Fruit fly (Drosophila melanogaster) whole organism, embryonic: ENCODE data around the gene CG31551.

Experiments used
- ATbp ChIP-seq: fragments of 200-800 bp; sonication (Bioruptor generic); optimal IDR thresholded peaks from 2 replicates; lab custom pipeline; 2017; ENCODE audit warnings: missing biosample characterization, mild to moderate bottlenecking, missing genetic modification characterization, missing genetic modification reagents
- Asciz ChIP-seq: fragments of 200-800 bp; sonication (Bioruptor generic); optimal IDR thresholded peaks from 2 replicates; lab custom pipeline; 2017; ENCODE audit warnings: missing biosample characterization, mild to moderate bottlenecking, missing genetic modification characterization, missing genetic modification reagents
- Bteb2 ChIP-seq: fragments of 200-800 bp; sonication (Bioruptor generic); optimal IDR thresholded peaks from 2 replicates; lab custom pipeline; 2016; ENCODE audit warnings: missing biosample characterization, missing genetic modification characterization
- CG11696 ChIP-seq: fragments of 200-800 bp; sonication (Bioruptor generic); IDR thresholded peaks from 2 replicates; pipeline ENCODE4 v1.3.6; 2022; ENCODE audit warnings: missing biosample characterization, missing genetic modification characterization
- CG12104 ChIP-seq: fragments of 200-800 bp; sonication (Bioruptor generic); optimal IDR thresholded peaks from 3 replicates; lab custom pipeline; 2016; ENCODE audit warnings: missing biosample characterization, missing genetic modification characterization
- CG1233 ChIP-seq: fragments of 200-800 bp; sonication (Bioruptor generic); optimal IDR thresholded peaks from 4 replicates; lab custom pipeline; 2018; ENCODE audit warnings: missing biosample characterization, mild to moderate bottlenecking, missing genetic modification characterization
- CG12744 ChIP-seq: fragments of 200-800 bp; sonication (Bioruptor generic); optimal IDR thresholded peaks from 2 replicates; lab custom pipeline; 2016; ENCODE audit warnings: missing biosample characterization, missing genetic modification characterization
- CG13123 ChIP-seq: fragments of 200-800 bp; sonication (Bioruptor generic); optimal IDR thresholded peaks from 2 replicates; lab custom pipeline; 2016; ENCODE audit warnings: missing biosample characterization, missing genetic modification characterization
- CG13287 ChIP-seq: fragments of 200-800 bp; sonication (Bioruptor generic); IDR thresholded peaks from 2 replicates; pipeline ENCODE4 v1.3.6; 2022; ENCODE audit warnings: missing biosample characterization, missing genetic modification characterization; ENCODE audit not compliant: partially characterized antibody
- CG13624 ChIP-seq: fragments of 200-800 bp; sonication (Bioruptor generic); optimal IDR thresholded peaks from 2 replicates; lab custom pipeline; 2016; ENCODE audit warnings: missing biosample characterization, missing genetic modification characterization
- CG16815 ChIP-seq: fragments of 200-800 bp; sonication (Bioruptor generic); optimal IDR thresholded peaks from 3 replicates; lab custom pipeline; 2017; ENCODE audit warnings: missing biosample characterization, mild to moderate bottlenecking, missing genetic modification characterization
- CG17385 ChIP-seq: fragments of 200-800 bp; sonication (Bioruptor generic); optimal IDR thresholded peaks from 3 replicates; lab custom pipeline; 2018; ENCODE audit warnings: missing biosample characterization, mild to moderate bottlenecking, missing genetic modification characterization
- CG17829 ChIP-seq: fragments of 200-800 bp; optimal IDR thresholded peaks from 2 replicates; lab custom pipeline; 2019; ENCODE audit warnings: missing biosample characterization, mild to moderate bottlenecking, missing genetic modification characterization, moderate library complexity
- CG18476 ChIP-seq: fragments of 200-800 bp; sonication (Bioruptor generic); optimal IDR thresholded peaks from 2 replicates; lab custom pipeline; 2016; ENCODE audit warnings: missing biosample characterization, mild to moderate bottlenecking, missing genetic modification characterization
- CG3281 ChIP-seq: fragments of 200-800 bp; sonication (Bioruptor generic); optimal IDR thresholded peaks from 3 replicates; lab custom pipeline; 2017; ENCODE audit warnings: missing biosample characterization, mild to moderate bottlenecking, missing genetic modification characterization
- CG4360 ChIP-seq: fragments of 200-800 bp; sonication (Bioruptor generic); IDR thresholded peaks from 2 replicates; pipeline ENCODE4 v1.3.6; 2022; ENCODE audit warnings: missing biosample characterization, missing genetic modification characterization
- CG4730 ChIP-seq: fragments of 200-800 bp; sonication (Bioruptor generic); IDR thresholded peaks from 2 replicates; pipeline ENCODE4 v1.3.6; 2022; ENCODE audit warnings: missing biosample characterization, missing genetic modification characterization
- CG7987 ChIP-seq: fragments of 200-800 bp; sonication (Bioruptor generic); optimal IDR thresholded peaks from 2 replicates; lab custom pipeline; 2018; ENCODE audit warnings: missing biosample characterization, mild to moderate bottlenecking, missing genetic modification characterization, moderate library complexity
- CTCF ChIP-seq: fragments of 200-800 bp; sonication (Bioruptor generic); optimal IDR thresholded peaks from 2 replicates; lab custom pipeline; 2017; ENCODE audit warnings: missing biosample characterization, mild to moderate bottlenecking, missing genetic modification characterization, moderate library complexity
- CrebB ChIP-seq: fragments of 200-800 bp; sonication (Bioruptor generic); optimal IDR thresholded peaks from 3 replicates; lab custom pipeline; 2018; ENCODE audit warnings: missing biosample characterization, mild to moderate bottlenecking, missing genetic modification characterization
- Fer3 ChIP-seq: fragments of 200-800 bp; sonication (Bioruptor generic); optimal IDR thresholded peaks from 2 replicates; lab custom pipeline; 2018; ENCODE audit warnings: missing biosample characterization, mild to moderate bottlenecking, missing genetic modification characterization, moderate library complexity
- Hey ChIP-seq: fragments of 200-800 bp; sonication (Bioruptor generic); optimal IDR thresholded peaks from 3 replicates; lab custom pipeline; 2018; ENCODE audit warnings: missing biosample characterization, mild to moderate bottlenecking, missing genetic modification characterization
- Hr51 ChIP-seq, 2 experiments: fragments of 200-800 bp; sonication (Bioruptor generic); optimal IDR thresholded peaks; 2 replicates in 1 of 2; 3 replicates in 1 of 2; lab custom pipeline; 2016 to 2018; ENCODE audit warnings: missing biosample characterization in 2 of 2, missing genetic modification characterization in 2 of 2, mild to moderate bottlenecking in 1 of 2, moderate library complexity in 1 of 2
- NFAT ChIP-seq: fragments of 200-800 bp; sonication (Bioruptor generic); IDR thresholded peaks from 2 replicates; pipeline ENCODE4 v1.3.6; 2022; ENCODE audit warnings: missing biosample characterization, missing genetic modification characterization
- Neu2 ChIP-seq: fragments of 200-800 bp; sonication (Bioruptor generic); optimal IDR thresholded peaks from 3 replicates; lab custom pipeline; 2016; ENCODE audit warnings: missing biosample characterization, missing genetic modification characterization, borderline replicate concordance
- NfI ChIP-seq: fragments of 200-800 bp; sonication (Bioruptor generic); optimal IDR thresholded peaks from 3 replicates; lab custom pipeline; 2018; ENCODE audit warnings: missing biosample characterization, mild to moderate bottlenecking, missing genetic modification characterization, moderate library complexity
- Ptx1 ChIP-seq: fragments of 200-800 bp; sonication (Bioruptor generic); IDR thresholded peaks from 2 replicates; pipeline ENCODE4 v1.3.6; 2022; ENCODE audit warnings: missing biosample characterization, missing genetic modification characterization
- Spps ChIP-seq: fragments of 200-800 bp; sonication (Bioruptor generic); optimal IDR thresholded peaks from 2 replicates; lab custom pipeline; 2018; ENCODE audit warnings: missing biosample characterization, mild to moderate bottlenecking, missing genetic modification characterization
- TFAM ChIP-seq: fragments of 200-800 bp; sonication (Bioruptor generic); optimal IDR thresholded peaks from 2 replicates; lab custom pipeline; 2017; ENCODE audit warnings: missing biosample characterization, missing genetic modification characterization, inconsistent platforms
- Trl ChIP-seq, 3 experiments: fragments of >200 bp in 2 of 3; fragments of 200-800 bp in 1 of 3; sonication (Bioruptor generic) in 1 of 3; optimal IDR thresholded peaks; 2 replicates in 1 of 3; 3 replicates in 2 of 3; lab custom pipeline; 2016 to 2017; ENCODE audit warnings: missing biosample characterization in 1 of 3, missing genetic modification characterization in 1 of 3
- az2 ChIP-seq: fragments of 200-800 bp; sonication (Bioruptor generic); optimal IDR thresholded peaks from 3 replicates; lab custom pipeline; 2016; ENCODE audit warnings: missing biosample characterization, missing genetic modification characterization
- ci ChIP-seq: fragments of 200-800 bp; sonication (Bioruptor generic); IDR thresholded peaks from 3 replicates; pipeline ENCODE4 v1.3.6; 2022; ENCODE audit warnings: missing biosample characterization, missing genetic modification characterization
- danr ChIP-seq: fragments of 200-800 bp; sonication (Bioruptor generic); IDR thresholded peaks from 2 replicates; pipeline ENCODE4 v1.3.6; 2022; ENCODE audit warnings: missing biosample characterization, missing genetic modification characterization
- eve ChIP-seq, 2 experiments: fragments of >200 bp; optimal IDR thresholded peaks; 2 replicates each; lab custom pipeline; 2017; ENCODE audit warnings: missing biosample characterization in 2 of 2, missing genetic modification characterization in 2 of 2
- fd96Cb ChIP-seq: fragments of 200-800 bp; sonication (Bioruptor generic); optimal IDR thresholded peaks from 2 replicates; lab custom pipeline; 2018; ENCODE audit warnings: missing biosample characterization, mild to moderate bottlenecking, missing genetic modification characterization, moderate library complexity
- gt ChIP-seq: fragments of 200-800 bp; sonication (Bioruptor generic); IDR thresholded peaks from 2 replicates; pipeline ENCODE4 v1.3.6; 2022; ENCODE audit warnings: missing biosample characterization, missing genetic modification characterization
- ind ChIP-seq: fragments of 200-800 bp; sonication (Bioruptor generic); optimal IDR thresholded peaks from 3 replicates; lab custom pipeline; 2016; ENCODE audit warnings: missing biosample characterization, missing genetic modification characterization
- jing ChIP-seq: fragments of 200-800 bp; sonication (Bioruptor generic); optimal IDR thresholded peaks from 2 replicates; lab custom pipeline; 2018; ENCODE audit warnings: missing biosample characterization, mild to moderate bottlenecking, missing genetic modification characterization
- lab ChIP-seq: fragments of 200-800 bp; sonication (Bioruptor generic); optimal IDR thresholded peaks from 3 replicates; lab custom pipeline; 2017; ENCODE audit warnings: missing biosample characterization, missing genetic modification characterization, mild to moderate bottlenecking, moderate library complexity, missing genetic modification reagents
- lmd ChIP-seq: fragments of 200-800 bp; sonication (Bioruptor generic); IDR thresholded peaks from 2 replicates; pipeline ENCODE4 v1.3.6; 2022; ENCODE audit warnings: missing biosample characterization, missing genetic modification characterization
- pita ChIP-seq: fragments of 200-800 bp; sonication (Bioruptor generic); optimal IDR thresholded peaks from 2 replicates; lab custom pipeline; 2017; ENCODE audit warnings: missing biosample characterization, mild to moderate bottlenecking, missing genetic modification characterization
- pum ChIP-seq: fragments of 200-800 bp; sonication (Bioruptor generic); optimal IDR thresholded peaks from 2 replicates; lab custom pipeline; 2016; ENCODE audit warnings: missing biosample characterization, missing genetic modification characterization
- shn ChIP-seq: fragments of 200-800 bp; sonication (Bioruptor generic); optimal IDR thresholded peaks from 3 replicates; lab custom pipeline; 2016; ENCODE audit warnings: missing biosample characterization, missing genetic modification characterization
- sim ChIP-seq: fragments of 200-800 bp; sonication (Bioruptor generic); IDR thresholded peaks from 2 replicates; pipeline ENCODE4 v1.3.6; 2022; ENCODE audit warnings: missing biosample characterization, missing genetic modification characterization
- sima ChIP-seq: fragments of 200-800 bp; sonication (Bioruptor generic); optimal IDR thresholded peaks from 2 replicates; lab custom pipeline; 2016; ENCODE audit warnings: missing biosample characterization, missing genetic modification characterization
- slbo ChIP-seq: fragments of 200-800 bp; sonication (Bioruptor generic); IDR thresholded peaks from 2 replicates; pipeline ENCODE4 v1.3.6; 2022; ENCODE audit warnings: missing biosample characterization, missing genetic modification characterization
- sob ChIP-seq: fragments of 200-800 bp; sonication (Bioruptor generic); IDR thresholded peaks from 2 replicates; pipeline ENCODE4 v1.3.6; 2022; ENCODE audit warnings: missing biosample characterization, missing genetic modification characterization
- tin ChIP-seq: fragments of 200-800 bp; sonication (Bioruptor generic); optimal IDR thresholded peaks from 3 replicates; lab custom pipeline; 2016; ENCODE audit warnings: missing biosample characterization, missing genetic modification characterization
- zen ChIP-seq: fragments of 200-800 bp; sonication (Bioruptor generic); optimal IDR thresholded peaks from 3 replicates; lab custom pipeline; 2018; ENCODE audit warnings: missing biosample characterization, mild to moderate bottlenecking, missing genetic modification characterization, moderate library complexity

The CG31551 gene

DNA sequence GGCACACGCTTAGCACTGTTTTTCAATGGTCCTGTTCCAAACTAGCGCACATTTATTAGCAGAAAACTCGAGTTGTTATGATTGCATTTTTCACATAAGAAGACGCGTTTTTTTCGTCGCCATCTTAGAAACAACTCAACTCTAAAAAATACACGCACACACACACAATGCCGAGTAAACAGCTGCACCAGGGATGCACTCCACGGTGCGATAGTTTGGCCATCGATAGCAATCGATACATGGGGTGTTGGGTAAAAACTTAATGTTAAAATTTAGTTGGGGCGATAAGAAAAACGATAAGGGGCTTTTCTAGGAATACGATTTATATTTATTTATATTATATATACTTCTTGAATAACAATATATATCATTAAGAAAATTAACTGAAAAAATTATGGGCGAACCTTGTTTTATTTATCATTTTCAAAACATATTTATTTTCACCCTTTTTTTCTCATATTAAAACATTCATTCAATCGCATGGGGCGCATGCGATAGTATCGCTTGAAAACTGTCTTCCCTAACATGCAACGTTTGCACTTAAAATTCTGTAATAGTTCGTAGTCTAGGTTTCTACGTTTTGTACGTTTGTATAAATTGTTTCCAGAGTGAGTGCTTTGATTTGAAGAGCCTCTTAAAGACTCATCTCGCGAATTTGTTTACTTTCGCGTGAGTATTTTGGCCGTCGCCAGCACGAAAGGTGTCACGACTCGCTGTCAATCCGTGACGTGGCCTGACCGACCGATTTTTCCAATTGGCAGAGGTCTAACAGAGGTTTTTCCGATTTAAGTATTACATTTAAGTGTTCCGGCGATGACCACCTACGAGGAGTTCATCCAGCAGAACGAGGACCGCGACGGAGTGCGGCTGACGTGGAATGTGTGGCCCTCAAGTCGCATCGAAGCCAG, 21.2 kb downstream of the CG31551 start, which contains the start of the genes MTA1-like and Sec23 (continued):
- peak; percentile 11 for TF ChIP-seq CG18476
- TF ChIP-seq zen: peak; percentile 58
- TF ChIP-seq CG12104 (GFP tag; lab: Kevin White, UChicago): peak; percentile 53
- TF ChIP-seq CG12744 (GFP tag; lab: Kevin White, UChicago): no peak
- peak; percentile 35 for TF ChIP-seq CTCF (GFP tag; lab: Kevin White, UChicago)
- TF ChIP-seq lmd (GFP tag; lab: Robert Waterston, UW): peak; percentile 44; the same call in 1 of the 2 replicates
- no peak; the same call in 1 of the 2 replicates for TF ChIP-seq danr (GFP tag; lab: Robert Waterston, UW)
- TF ChIP-seq Bteb2 (GFP tag; lab: Kevin White, UChicago): no peak
- no peak for TF ChIP-seq CG4360 (GFP tag; lab: Robert Waterston, UW)
- no peak for TF ChIP-seq CG4730 (GFP tag; lab: Robert Waterston, UW)
- peak; percentile 78 for TF ChIP-seq CG17829 (tag; lab: Kevin White, UChicago)
- TF ChIP-seq NFAT: no peak
- TF ChIP-seq ci (GFP tag; lab: Robert Waterston, UW): no peak
- peak; percentile 8 for TF ChIP-seq Fer3 (tag; lab: Kevin White, UChicago)
- peak; percentile 36 for TF ChIP-seq lab (GFP tag; lab: Kevin White, UChicago)
- TF ChIP-seq fd96Cb (tag; lab: Kevin White, UChicago): peak; percentile 18
- TF ChIP-seq Hr51 (GFP tag; optimal IDR thresholded peaks at IDR 0.05; lab: Kevin White, UChicago): peak; percentile 28 to 40
- no peak for TF ChIP-seq CG1233 (GFP tag; lab: Kevin White, UChicago)
- TF ChIP-seq CG7987 (GFP tag; lab: Kevin White, UChicago): no peak
- peak; percentile 4 for TF ChIP-seq CG3281 (GFP tag; lab: Kevin White, UChicago)
- peak; percentile 44 for TF ChIP-seq az2 (GFP tag; lab: Kevin White, UChicago)
- TF ChIP-seq Neu2: no peak
- TF ChIP-seq Spps: no peak
- TF ChIP-seq pum (GFP tag; lab: Kevin White, UChicago): no peak
- no peak for TF ChIP-seq CG11696 (GFP tag; lab: Robert Waterston, UW)
- TF ChIP-seq sob (GFP tag; lab: Robert Waterston, UW): 0 out of 2 replicates have a peak, but pooled peaks have one; percentile 33
- peak; percentile 32; the same call in 1 of the 2 replicates for TF ChIP-seq Ptx1 (GFP tag; lab: Robert Waterston, UW)
- no peak for TF ChIP-seq gt (GFP tag; lab: Robert Waterston, UW)
- no peak for TF ChIP-seq Hey (tag; lab: Kevin White, UChicago)
- TF ChIP-seq pita: no peak
- TF ChIP-seq Asciz (GFP tag; lab: Kevin White, UChicago): no peak
- TF ChIP-seq CG17385 (GFP tag; lab: Kevin White, UChicago): peak; percentile 29
- peak; percentile 33 for TF ChIP-seq NfI (GFP tag; lab: Kevin White, UChicago)
- no peak for TF ChIP-seq TFAM
- no peak for TF ChIP-seq sima (GFP tag; lab: Kevin White, UChicago)
- no peak for TF ChIP-seq Trl (optimal IDR thresholded peaks at IDR 0.05; lab: Kevin White, UChicago)
- TF ChIP-seq Trl (GFP tag; optimal IDR thresholded peaks at IDR 0.05; lab: Kevin White, UChicago): peak; percentile 14
- no peak for TF ChIP-seq jing (GFP tag; lab: Kevin White, UChicago)
- TF ChIP-seq sim (GFP tag; lab: Robert Waterston, UW): no peak
- peak; percentile 57 for TF ChIP-seq tin
- no peak for TF ChIP-seq shn (GFP tag; lab: Kevin White, UChicago)
- TF ChIP-seq CG13123 (GFP tag; lab: Kevin White, UChicago): peak; percentile 12
- TF ChIP-seq CG16815: peak; percentile 38
- peak; percentile 90 for TF ChIP-seq CG13287
- peak; percentile 8 for TF ChIP-seq CG13624 (GFP tag; lab: Kevin White, UChicago)
- TF ChIP-seq ind (GFP tag; lab: Kevin White, UChicago): peak; percentile 61
- no peak for TF ChIP-seq ATbp (GFP tag; lab: Kevin White, UChicago)
- TF ChIP-seq eve (GFP tag; optimal IDR thresholded peaks at IDR 0.05; lab: Kevin White, UChicago): no peak
- no peak for TF ChIP-seq CrebB
- peak; percentile 72 for TF ChIP-seq slbo (GFP tag; lab: Robert Waterston, UW)
